Worm (Caenorhabditis elegans) whole organism, late embryonic: ENCODE measurements around the gene Y59A8B.26.
"Not testable (repeated sequence)": the region's sequence is repeated elsewhere in the genome, so short reads cannot be mapped to it uniquely, and the experiment has no call there.

ENCODE experiments used
- C08G9.2 ChIP-seq: sonication (generic microtip); optimal IDR thresholded peaks from 2 replicates; lab custom pipeline; 2016; ENCODE audit warnings: mild to moderate bottlenecking, missing genetic modification characterization, moderate library complexity, missing compliant biosample characterization
- C38D4.7 ChIP-seq: fragments of 200-800 bp; sonication (Bioruptor generic); optimal IDR thresholded peaks from 2 replicates; lab custom pipeline; 2018; ENCODE audit warnings: mild to moderate bottlenecking, missing genetic modification characterization, moderate library complexity, missing compliant biosample characterization
- F13H6.1 ChIP-seq: sonication (generic microtip); optimal IDR thresholded peaks from 2 replicates; lab custom pipeline; 2016; ENCODE audit warnings: missing genetic modification characterization, missing compliant biosample characterization
- K09A11.1 ChIP-seq: sonication (generic microtip); optimal IDR thresholded peaks from 2 replicates; lab custom pipeline; 2017; ENCODE audit warnings: antibody characterized with exemption, mild to moderate bottlenecking, missing genetic modification characterization, missing compliant biosample characterization; ENCODE audit not compliant: insufficient read depth
- T23F11.4 ChIP-seq: fragments of 200-800 bp; sonication (Bioruptor generic); optimal IDR thresholded peaks from 2 replicates; lab custom pipeline; 2018; ENCODE audit warnings: mild to moderate bottlenecking, missing genetic modification characterization, missing compliant biosample characterization
- ahr-1 ChIP-seq: sonication (generic microtip); optimal IDR thresholded peaks from 2 replicates; lab custom pipeline; 2016; ENCODE audit warnings: missing genetic modification characterization, missing compliant biosample characterization
- ama-1 ChIP-seq: fragments of 150-350 bp; optimal IDR thresholded peaks from 2 replicates; lab custom pipeline; 2014
- ceh-22 ChIP-seq: sonication (generic microtip); optimal IDR thresholded peaks from 2 replicates; lab custom pipeline; 2017; ENCODE audit warnings: missing biosample characterization, missing genetic modification characterization
- ceh-30 ChIP-seq: fragments of 150-350 bp; optimal IDR thresholded peaks from 2 replicates; lab custom pipeline; 2014; ENCODE audit warnings: missing biosample characterization, missing genetic modification characterization
- ceh-34 ChIP-seq: sonication (generic microtip); optimal IDR thresholded peaks from 2 replicates; lab custom pipeline; 2016; ENCODE audit warnings: mild to moderate bottlenecking, missing genetic modification characterization, missing compliant biosample characterization
- ceh-6 ChIP-seq: fragments of 200-800 bp; sonication (Bioruptor generic); optimal IDR thresholded peaks from 2 replicates; lab custom pipeline; 2018; ENCODE audit warnings: mild to moderate bottlenecking, missing genetic modification characterization, missing compliant biosample characterization
- fax-1 ChIP-seq: sonication (generic microtip); optimal IDR thresholded peaks from 2 replicates; lab custom pipeline; 2016; ENCODE audit warnings: missing genotype, missing genetic modification characterization, missing compliant biosample characterization
- fkh-10 ChIP-seq: fragments of 150-350 bp; optimal IDR thresholded peaks from 2 replicates; lab custom pipeline; 2014; ENCODE audit warnings: missing biosample characterization, missing genetic modification reagents, missing genetic modification characterization
- gmeb-2 ChIP-seq: sonication (generic microtip); optimal IDR thresholded peaks from 2 replicates; lab custom pipeline; 2016; ENCODE audit warnings: missing genetic modification characterization, inconsistent platforms, missing compliant biosample characterization
- hlh-15 ChIP-seq: sonication (generic microtip); optimal IDR thresholded peaks from 2 replicates; lab custom pipeline; 2016; ENCODE audit warnings: missing genetic modification characterization, missing compliant biosample characterization
- lim-6 ChIP-seq: sonication (generic microtip); optimal IDR thresholded peaks from 2 replicates; lab custom pipeline; 2016; ENCODE audit warnings: missing genetic modification characterization, missing compliant biosample characterization
- mec-3 ChIP-seq: sonication (generic microtip); optimal IDR thresholded peaks from 2 replicates; lab custom pipeline; 2016; ENCODE audit warnings: borderline replicate concordance, missing genetic modification characterization, missing compliant biosample characterization
- nfya-1 ChIP-seq: sonication (generic microtip); optimal IDR thresholded peaks from 2 replicates; lab custom pipeline; 2017; ENCODE audit warnings: missing genetic modification characterization, mild to moderate bottlenecking, missing compliant biosample characterization, antibody characterized with exemption, moderate library complexity
- nhr-11 ChIP-seq: fragments of 150-350 bp; optimal IDR thresholded peaks from 2 replicates; lab custom pipeline; 2014; ENCODE audit warnings: missing biosample characterization, missing genetic modification characterization
- pag-3 ChIP-seq: sonication (generic microtip); optimal IDR thresholded peaks from 2 replicates; lab custom pipeline; 2016; ENCODE audit warnings: missing compliant biosample characterization, missing genetic modification characterization, borderline replicate concordance
- pha-2 ChIP-seq: sonication (generic microtip); optimal IDR thresholded peaks from 2 replicates; lab custom pipeline; 2017; ENCODE audit warnings: mild to moderate bottlenecking, missing genetic modification characterization, missing compliant biosample characterization
- pha-4 ChIP-seq: fragments of 150-350 bp; optimal IDR thresholded peaks from 2 replicates; lab custom pipeline; 2018; ENCODE audit warnings: missing biosample characterization, missing genetic modification reagents, missing genetic modification characterization
- pqm-1 ChIP-seq: sonication (generic microtip); optimal IDR thresholded peaks from 2 replicates; lab custom pipeline; 2016; ENCODE audit warnings: missing genetic modification characterization, missing compliant biosample characterization
- pros-1 ChIP-seq: fragments of 150-350 bp; optimal IDR thresholded peaks from 2 replicates; lab custom pipeline; 2014; ENCODE audit warnings: missing biosample characterization, missing genetic modification reagents, missing genetic modification characterization
- ref-2 ChIP-seq: sonication (generic microtip); optimal IDR thresholded peaks from 2 replicates; lab custom pipeline; 2016; ENCODE audit warnings: missing genetic modification characterization, missing compliant biosample characterization
- sox-2 ChIP-seq: fragments of 200-800 bp; sonication (Bioruptor generic); IDR thresholded peaks from 2 replicates; pipeline ENCODE4 v1.3.6; 2022; ENCODE audit warnings: missing genetic modification reagents, missing genetic modification characterization, missing compliant biosample characterization
- sox-4 ChIP-seq: sonication (generic microtip); optimal IDR thresholded peaks from 2 replicates; lab custom pipeline; 2017; ENCODE audit warnings: mild to moderate bottlenecking, missing genetic modification characterization, inconsistent platforms, missing compliant biosample characterization
- syd-9 ChIP-seq: sonication (generic microtip); optimal IDR thresholded peaks from 2 replicates; lab custom pipeline; 2016; ENCODE audit warnings: mild to moderate bottlenecking, missing genetic modification characterization, moderate library complexity, missing compliant biosample characterization
- ttx-3 ChIP-seq: sonication (generic microtip); optimal IDR thresholded peaks from 2 replicates; lab custom pipeline; 2016; ENCODE audit warnings: missing genetic modification reagents, missing genetic modification characterization, missing compliant biosample characterization
- unc-42 ChIP-seq: sonication (generic microtip); optimal IDR thresholded peaks from 2 replicates; lab custom pipeline; 2016; ENCODE audit warnings: missing genotype, missing genetic modification characterization, missing compliant biosample characterization
- unc-55 ChIP-seq: sonication (generic microtip); optimal IDR thresholded peaks from 2 replicates; lab custom pipeline; 2017; ENCODE audit warnings: missing biosample characterization, missing genetic modification reagents, missing genetic modification characterization
- ztf-16 ChIP-seq: sonication (generic microtip); optimal IDR thresholded peaks from 2 replicates; lab custom pipeline; 2017; ENCODE audit warnings: missing genetic modification characterization, missing compliant biosample characterization

Y59A8B.26 gene

DNA sequence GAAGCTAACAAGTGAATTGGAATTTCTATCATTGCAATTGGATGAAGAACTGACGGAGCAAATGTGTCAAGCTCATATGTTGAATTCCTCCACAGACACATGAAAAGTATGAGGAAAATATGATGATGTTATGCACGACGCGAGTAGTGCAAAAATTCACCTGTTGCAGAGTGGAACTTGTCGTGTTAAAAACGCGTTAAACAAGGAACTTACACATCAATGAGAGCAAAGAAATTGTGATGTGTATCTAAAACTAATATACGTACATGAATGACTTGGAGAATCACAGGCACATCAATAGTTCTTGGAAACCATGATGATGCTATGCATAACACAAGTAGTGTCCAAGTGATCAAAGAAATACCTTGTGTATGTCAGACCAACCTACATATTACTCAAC, 6.6 kb upstream of the Y59A8B.26 start, which contains the start of gene srh-134 (continued):
- no peak for TF ChIP-seq C08G9.2 (tag; lab: Kevin White, UChicago)
- no peak for TF ChIP-seq ama-1
- no peak for TF ChIP-seq pha-2
- no peak for TF ChIP-seq unc-55

- no peak for TF ChIP-seq pha-4 (tag; lab: Kevin White, UChicago)
- TF ChIP-seq K09A11.1 (tag; lab: Kevin White, UChicago): no peak
- no peak for TF ChIP-seq ceh-30 (tag; lab: Kevin White, UChicago)
- no peak for TF ChIP-seq pag-3
- TF ChIP-seq sox-2 (GFP tag; lab: Robert Waterston, UW): no peak
- TF ChIP-seq hlh-15 (tag; lab: Kevin White, UChicago): no peak
- TF ChIP-seq lim-6 (tag; lab: Kevin White, UChicago): no peak
- TF ChIP-seq F13H6.1 (tag; lab: Kevin White, UChicago): no peak
- TF ChIP-seq fkh-10: no peak
- TF ChIP-seq ahr-1 (tag; lab: Kevin White, UChicago): no peak
- no peak for TF ChIP-seq ceh-34 (tag; lab: Kevin White, UChicago)
- TF ChIP-seq C38D4.7 (GFP tag; lab: Kevin White, UChicago): no peak
Measured at ce11 chrV:18014116-18014515, 3.5 kb upstream of the Y59A8B.26 start, which contains the start of gene srh-133. Gene srh-133 (minus strand): TSS chrV:18014216.

ce11 chrV:18008680-18009079, 2.0 kb downstream of the Y59A8B.26 start:
- TF ChIP-seq ttx-3 (tag; lab: Kevin White, UChicago): no peak

- not testable (repeated sequence) for TF ChIP-seq ceh-22, fax-1, ref-2 (tag; lab: Kevin White, UChicago)
Measured at ce11 chrV:18006930-18007329, 3.7 kb downstream of the Y59A8B.26 start, which contains the start of gene Y59A8B.19. Gene Y59A8B.19 (plus strand): TSS chrV:18007230.

- TF ChIP-seq ref-2 (tag; lab: Kevin White, UChicago) (peak; percentile 4), pqm-1 (tag; lab: Kevin White, UChicago) (no peak), ceh-22 (tag; lab: Kevin White, UChicago) (no peak), nfya-1 (tag; lab: Kevin White, UChicago) (no peak), mec-3 (tag; lab: Kevin White, UChicago) (no peak)
Measured at ce11 chrV:18003876-18004275, 6.8 kb downstream of the Y59A8B.26 start.

- no peak for TF ChIP-seq nfya-1 (tag; lab: Kevin White, UChicago)
- no peak for TF ChIP-seq ztf-16 (tag; lab: Kevin White, UChicago)
- no peak for TF ChIP-seq sox-4
- no peak for TF ChIP-seq pros-1 (tag; lab: Kevin White, UChicago)
- no peak for TF ChIP-seq ceh-6 (GFP tag; lab: Kevin White, UChicago)
- TF ChIP-seq unc-42: no peak
- TF ChIP-seq nhr-11 (tag; lab: Kevin White, UChicago): no peak
- no peak for TF ChIP-seq syd-9 (tag; lab: Kevin White, UChicago)
- TF ChIP-seq pha-4 (tag; lab: Kevin White, UChicago): no peak
- no peak for TF ChIP-seq gmeb-2 (tag; lab: Kevin White, UChicago)
- no peak for TF ChIP-seq pha-2
- TF ChIP-seq hlh-15 (tag; lab: Kevin White, UChicago): no peak
- no peak for TF ChIP-seq T23F11.4 (GFP tag; lab: Kevin White, UChicago)
- TF ChIP-seq, all 69 proteins: peak for 0
Measured at ce11 chrV:18001268-18001667, 9.4 kb downstream of the Y59A8B.26 start, which contains the start of gene lon-8. Gene lon-8 (minus strand): TSS chrV:18001368.
